Worm (Caenorhabditis elegans) whole organism, L3 larva: Measurements from ENCODE around the gene R01E6.2.

Experiments
- R02D3.7 ChIP-seq: fragments of 150-350 bp; optimal IDR thresholded peaks from 2 replicates; lab custom pipeline; 2014; ENCODE audit warnings: missing biosample characterization, missing genetic modification characterization
- ZK546.5 ChIP-seq: sonication (generic microtip); optimal IDR thresholded peaks from 2 replicates; lab custom pipeline; 2017; ENCODE audit warnings: missing biosample characterization, missing genetic modification characterization
- ama-1 ChIP-seq: fragments of 150-350 bp; optimal IDR thresholded peaks from 2 replicates; lab custom pipeline; 2018
- ceh-9 ChIP-seq: sonication (generic microtip); optimal IDR thresholded peaks from 2 replicates; lab custom pipeline; 2018; ENCODE audit warnings: missing biosample characterization, missing genetic modification characterization
- elt-1 ChIP-seq: fragments of 150-350 bp; optimal IDR thresholded peaks from 2 replicates; lab custom pipeline; 2014; ENCODE audit warnings: missing biosample characterization, missing genetic modification characterization
- elt-2 ChIP-seq: sonication (generic microtip); optimal IDR thresholded peaks from 2 replicates; lab custom pipeline; 2016; ENCODE audit warnings: missing genetic modification reagents, mild to moderate bottlenecking, missing genetic modification characterization, missing compliant biosample characterization
- nhr-11 ChIP-seq: fragments of 150-350 bp; optimal IDR thresholded peaks from 2 replicates; lab custom pipeline; 2014; ENCODE audit warnings: missing biosample characterization, missing genetic modification characterization
- snpc-4 ChIP-seq: fragments of 150-350 bp; optimal IDR thresholded peaks from 2 replicates; lab custom pipeline; 2014; ENCODE audit warnings: missing biosample characterization, missing genetic modification characterization
- ztf-11 ChIP-seq: fragments of 150-350 bp; optimal IDR thresholded peaks from 2 replicates; lab custom pipeline; 2014; ENCODE audit warnings: missing biosample characterization, missing genetic modification characterization
- ztf-4 ChIP-seq: fragments of 150-350 bp; optimal IDR thresholded peaks from 2 replicates; lab custom pipeline; 2014; ENCODE audit warnings: missing biosample characterization, missing genetic modification characterization

DNA sequence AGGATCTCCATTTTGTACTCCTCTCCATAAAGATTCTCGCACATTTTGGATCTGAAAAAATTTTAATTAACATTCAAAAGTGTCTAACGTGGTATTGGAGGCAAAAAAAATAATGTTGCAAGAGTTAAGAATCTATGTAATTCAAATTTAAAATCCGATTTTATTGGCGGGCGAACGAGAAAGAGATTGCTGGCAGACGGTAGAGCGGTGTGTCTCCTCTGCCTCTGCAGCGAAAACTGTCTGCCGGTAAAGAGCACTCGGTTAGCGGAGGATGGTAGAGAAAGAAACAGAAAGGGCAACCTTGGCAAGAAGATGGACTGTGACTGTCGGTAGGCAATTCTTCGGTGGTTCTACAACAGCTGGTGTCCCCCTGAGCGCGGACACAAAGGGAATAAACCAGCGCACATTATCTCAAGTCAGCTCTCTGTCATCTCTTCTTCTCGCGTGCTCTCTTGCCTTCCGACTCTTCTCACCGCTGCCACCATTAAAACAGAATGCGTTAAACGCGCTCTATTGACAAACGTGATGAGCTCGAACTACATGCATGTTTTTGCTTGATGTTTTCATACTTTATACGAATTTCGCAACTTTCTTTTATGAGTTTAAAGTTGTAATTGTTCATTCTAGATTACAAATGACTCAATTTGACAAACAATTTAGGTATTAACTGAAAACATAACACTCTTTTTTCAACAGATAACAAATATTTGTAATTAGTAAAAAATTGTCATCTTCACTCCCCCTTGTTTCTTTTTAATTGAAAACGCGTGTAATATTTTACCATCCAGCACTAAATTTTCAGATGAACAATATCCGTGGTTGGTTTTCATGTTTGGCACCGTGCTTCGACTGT, 47.2 kb downstream of the R01E6.2 start, which contains the start of the genes cdk-4 and F18H3.1:
- TF ChIP-seq elt-1 (tag; lab: Kevin White, UChicago), result peak; percentile 20
- TF ChIP-seq ceh-9 (tag; lab: Kevin White, UChicago), result no peak
- TF ChIP-seq ZK546.5 (tag; lab: Kevin White, UChicago), result no peak
- no peak for TF ChIP-seq R02D3.7 (tag; lab: Kevin White, UChicago)
- TF ChIP-seq snpc-4 (tag; lab: Kevin White, UChicago), result no peak
- TF ChIP-seq ztf-4 (tag; lab: Kevin White, UChicago), result no peak
- TF ChIP-seq nhr-11, result no peak
- TF ChIP-seq elt-2 (tag; lab: Kevin White, UChicago), result peak; percentile 40
- TF ChIP-seq ama-1 (lab: Kevin White, UChicago), result no peak
- no peak for TF ChIP-seq ztf-11
